Worm (Caenorhabditis elegans): ENCODE results near the gene fipr-7.

Gene fipr-7

ce11 chrV:10237959-10238444 lies 8.4 kb downstream of the fipr-7 start (continued):
- TF ChIP-seq unc-130 (GFP tag; optimal IDR thresholded peaks at IDR 0.05) (no peak), atf-7 (tag; optimal IDR thresholded peaks at IDR 0.05) (peak; percentile 73), somi-1 (GFP tag; optimal IDR thresholded peaks at IDR 0.05) (no peak), mes-4 (tag; optimal IDR thresholded peaks at IDR 0.05) (peak; percentile 30), mcd-1 (GFP tag; IDR thresholded peaks at IDR 0.05) (no peak), dpff-1 (tag; optimal IDR thresholded peaks at IDR 0.05) (peak; percentile 93), let-526 (GFP tag; IDR thresholded peaks at IDR 0.05) (no peak), cebp-2 (GFP tag; IDR thresholded peaks at IDR 0.05) (no peak), B0035.1 (tag; optimal IDR thresholded peaks at IDR 0.05) (peak; percentile 10), F57A8.1 (GFP tag; optimal IDR thresholded peaks at IDR 0.05) (no peak), hmg-20 (GFP tag; IDR thresholded peaks at IDR 0.05) (no peak), ceh-27 (GFP tag; optimal IDR thresholded peaks at IDR 0.05) (no peak), bed-2 (GFP tag; IDR thresholded peaks at IDR 0.05) (no peak), ets-4 (GFP tag; optimal IDR thresholded peaks at IDR 0.05) (no peak), dox-1 (GFP tag; IDR thresholded peaks at IDR 0.05) (peak; percentile 30; the same call in 1 of the 2 replicates), sptf-2 (GFP tag; optimal IDR thresholded peaks at IDR 0.05) (no peak), K12H6.12 (tag; optimal IDR thresholded peaks at IDR 0.05) (no peak), repo-1 (tag; optimal IDR thresholded peaks at IDR 0.05) (no peak), F49E8.2 (tag; optimal IDR thresholded peaks at IDR 0.05; ENCODE audit: insufficient read depth) (peak; percentile 58), ztf-18 (tag; optimal IDR thresholded peaks at IDR 0.05) (peak; percentile 7), F10E7.11 (tag; optimal IDR thresholded peaks at IDR 0.05) (peak; percentile 93), ztf-26 (tag; optimal IDR thresholded peaks at IDR 0.05) (no peak), nfya-2 (GFP tag; IDR thresholded peaks at IDR 0.05) (no peak), nfyb-1 (GFP tag; IDR thresholded peaks at IDR 0.05) (0 out of 2 replicates have a peak, but pooled peaks have one; percentile 64), ztf-3 (GFP tag; optimal IDR thresholded peaks at IDR 0.05) (no peak), let-607 (tag; optimal IDR thresholded peaks at IDR 0.05) (no peak), F39B2.1 (GFP tag; IDR thresholded peaks at IDR 0.05) (no peak; the same call in 1 of the 2 replicates), him-1 (tag; optimal IDR thresholded peaks at IDR 0.05) (no peak), T26A5.8 (tag; optimal IDR thresholded peaks at IDR 0.05) (peak; percentile 60), ceh-91 (GFP tag; IDR thresholded peaks at IDR 0.05) (peak; percentile 14; the same call in 1 of the 2 replicates), F22D6.2 (tag; optimal IDR thresholded peaks at IDR 0.05) (no peak)

- TF ChIP-seq F57C9.4 (tag; optimal IDR thresholded peaks at IDR 0.05) = no peak
- no peak for TF ChIP-seq egrh-3 (GFP tag; IDR thresholded peaks at IDR 0.05)
- TF ChIP-seq ztf-18 (tag; optimal IDR thresholded peaks at IDR 0.05) = no peak
- TF ChIP-seq sea-2 (GFP tag; IDR thresholded peaks at IDR 0.05) = no peak
- TF ChIP-seq B0019.2 (GFP tag; conservative IDR thresholded peaks at IDR 0.05) = no peak
- TF ChIP-seq Y79H2A.3 (GFP tag; conservative IDR thresholded peaks at IDR 0.05) = no peak
- TF ChIP-seq madf-8 (GFP tag; conservative IDR thresholded peaks at IDR 0.05) = peak; percentile 71
- TF ChIP-seq bed-1 (GFP tag; IDR thresholded peaks at IDR 0.05) = no peak
- TF ChIP-seq dpl-1 (GFP tag; optimal IDR thresholded peaks at IDR 0.05) = no peak
- TF ChIP-seq ekl-4 (GFP tag; IDR thresholded peaks at IDR 0.05) = no peak
- 0 out of 2 replicates have a peak, but pooled peaks have one; percentile 7 for TF ChIP-seq lin-26 (GFP tag; IDR thresholded peaks at IDR 0.05)
- no peak for TF ChIP-seq sptf-2 (GFP tag; optimal IDR thresholded peaks at IDR 0.05)
- TF ChIP-seq tbp1 (GFP tag; optimal IDR thresholded peaks at IDR 0.05) = no peak
- no peak for TF ChIP-seq T07F8.4 (tag; optimal IDR thresholded peaks at IDR 0.05)
- no peak for TF ChIP-seq tbx-9 (tag; optimal IDR thresholded peaks at IDR 0.05; ENCODE audit: borderline replicate concordance)
- TF ChIP-seq D2030.7 (GFP tag; IDR thresholded peaks at IDR 0.05) = peak; percentile 49; the same call in 1 of the 2 replicates
- no peak for TF ChIP-seq rec-8 (tag; optimal IDR thresholded peaks at IDR 0.05)
- no peak for TF ChIP-seq nhr-120 (GFP tag; IDR thresholded peaks at IDR 0.05)
- no peak for TF ChIP-seq F49E8.2 (tag; optimal IDR thresholded peaks at IDR 0.05; ENCODE audit: insufficient read depth)
- no peak for TF ChIP-seq Y53G8AR.9 (GFP tag; conservative IDR thresholded peaks at IDR 0.05)
- TF ChIP-seq nhr-179 (tag; optimal IDR thresholded peaks at IDR 0.05) = no peak
- peak; percentile 97 for TF ChIP-seq madf-3 (GFP tag; IDR thresholded peaks at IDR 0.05)
These were observed 9.0 kb downstream of the fipr-7 start, which contains the start of gene fubl-1 for ce11 chrV:10238665-10239064. Gene fubl-1, minus strand, starts transcription at chrV:10238866.

Data from whole organism, young adult.